Fruit fly (Drosophila melanogaster): ENCODE measurements around the gene Slc25A46b.

The Slc25A46b gene

DNA sequence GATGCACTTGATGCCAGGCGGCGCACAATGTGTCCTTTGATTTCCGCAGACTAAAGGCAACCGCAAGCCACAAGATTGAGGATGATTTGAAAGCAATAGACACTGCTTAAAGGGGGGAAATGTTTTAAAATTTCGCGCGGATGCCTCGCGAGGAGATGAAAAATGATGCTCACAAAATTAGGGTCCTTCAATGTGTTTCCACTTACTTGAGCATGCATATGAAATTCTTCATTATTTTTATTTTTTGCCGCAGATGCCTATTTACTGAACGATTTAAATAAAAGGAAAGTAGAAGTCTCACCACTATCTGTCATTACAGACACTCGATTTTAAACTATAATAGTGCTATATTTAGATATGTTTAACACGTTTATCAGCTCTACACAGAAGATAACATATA is at the start of gene Slc25A46b:
Slc25A46b (plus strand) TSS at position 301 of the 400 bp plus-strand sequence.
- TF ChIP-seq Myc (optimal IDR thresholded peaks at IDR 0.05) (no peak), psq (optimal IDR thresholded peaks at IDR 0.05) (no peak), h (optimal IDR thresholded peaks at IDR 0.05) (no peak), insv (optimal IDR thresholded peaks at IDR 0.05) (no peak), Sin3A (optimal IDR thresholded peaks at IDR 0.05) (no peak), ttk (optimal IDR thresholded peaks at IDR 0.05) (no peak)

DNA sequence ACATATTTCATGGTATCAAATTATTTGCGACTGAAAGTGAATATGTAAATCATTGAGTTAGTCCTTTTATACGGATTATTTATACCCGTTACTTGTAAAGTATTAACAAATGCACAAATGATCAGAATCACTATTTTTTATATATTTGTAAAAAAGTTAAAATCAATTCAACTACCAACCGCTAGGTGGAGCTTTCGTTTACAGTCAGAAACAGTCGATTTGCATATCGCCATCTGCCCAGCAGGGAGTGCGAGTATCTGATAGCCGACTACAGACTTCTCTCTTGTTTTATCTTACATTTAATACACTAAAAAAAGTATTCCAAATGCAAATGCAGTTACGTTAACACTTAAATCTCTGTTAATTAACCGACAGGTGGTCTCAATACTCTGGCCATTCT is 29.1 kb upstream of the Slc25A46b start:
- TF ChIP-seq Sin3A (optimal IDR thresholded peaks at IDR 0.05) (no peak), insv (optimal IDR thresholded peaks at IDR 0.05) (no peak), psq (optimal IDR thresholded peaks at IDR 0.05) (no peak), h (optimal IDR thresholded peaks at IDR 0.05) (no peak)

DNA sequence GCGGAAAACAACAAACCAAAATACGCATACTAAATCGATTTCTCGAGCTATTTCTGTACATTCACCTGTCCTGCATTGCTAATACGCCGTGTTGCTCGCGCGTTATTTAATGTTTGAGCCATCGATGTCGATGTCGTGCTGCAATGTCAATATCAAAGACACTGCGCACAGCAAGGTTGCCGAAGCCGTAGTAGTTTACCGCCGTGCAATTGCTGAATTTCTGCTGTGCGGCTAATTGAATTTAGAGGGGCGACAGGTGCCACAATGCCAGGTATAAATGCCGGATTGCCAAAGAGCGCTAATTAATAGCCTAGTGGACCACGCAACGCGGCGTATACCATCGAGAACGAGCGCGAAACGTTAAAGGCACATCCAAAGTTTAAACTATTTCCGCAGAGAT is 18.4 kb upstream of the Slc25A46b start, which contains the start of gene Arr1:
Arr1 (plus strand) TSS at position 301 of the 400 bp plus-strand sequence.
- TF ChIP-seq Myc (optimal IDR thresholded peaks at IDR 0.05) (no peak), psq (optimal IDR thresholded peaks at IDR 0.05) (no peak), insv (optimal IDR thresholded peaks at IDR 0.05) (no peak), Sin3A (optimal IDR thresholded peaks at IDR 0.05) (no peak), ttk (optimal IDR thresholded peaks at IDR 0.05) (no peak), h (optimal IDR thresholded peaks at IDR 0.05) (no peak)

DNA sequence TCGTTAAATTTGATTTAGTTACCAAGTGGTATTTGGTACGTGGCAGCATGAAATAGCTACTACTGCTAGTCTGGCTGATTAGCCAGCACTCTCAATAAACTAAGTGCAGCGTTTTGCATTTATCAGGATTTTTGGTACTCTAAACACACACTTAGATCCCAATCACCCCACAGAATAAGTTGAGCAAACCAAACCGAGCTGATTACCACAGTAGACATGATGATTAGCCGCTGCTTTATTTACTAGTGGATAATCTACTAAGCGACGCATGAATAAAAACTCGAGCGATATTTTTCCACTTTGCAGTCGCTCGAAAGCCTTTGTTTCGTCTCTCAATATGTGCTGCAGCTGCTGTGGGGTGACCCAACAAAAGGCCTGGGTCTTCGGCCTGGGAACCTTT is 15.0 kb upstream of the Slc25A46b start, which contains the start of gene ninaD:
ninaD (plus strand) TSS at position 301 of the 400 bp plus-strand sequence.
- TF ChIP-seq ttk (optimal IDR thresholded peaks at IDR 0.05) = no peak
- TF ChIP-seq Sin3A (optimal IDR thresholded peaks at IDR 0.05) = no peak
- no peak for TF ChIP-seq psq (optimal IDR thresholded peaks at IDR 0.05)
- no peak for TF ChIP-seq Myc (optimal IDR thresholded peaks at IDR 0.05)
- no peak for TF ChIP-seq insv (optimal IDR thresholded peaks at IDR 0.05)
- no peak for TF ChIP-seq h (optimal IDR thresholded peaks at IDR 0.05)

DNA sequence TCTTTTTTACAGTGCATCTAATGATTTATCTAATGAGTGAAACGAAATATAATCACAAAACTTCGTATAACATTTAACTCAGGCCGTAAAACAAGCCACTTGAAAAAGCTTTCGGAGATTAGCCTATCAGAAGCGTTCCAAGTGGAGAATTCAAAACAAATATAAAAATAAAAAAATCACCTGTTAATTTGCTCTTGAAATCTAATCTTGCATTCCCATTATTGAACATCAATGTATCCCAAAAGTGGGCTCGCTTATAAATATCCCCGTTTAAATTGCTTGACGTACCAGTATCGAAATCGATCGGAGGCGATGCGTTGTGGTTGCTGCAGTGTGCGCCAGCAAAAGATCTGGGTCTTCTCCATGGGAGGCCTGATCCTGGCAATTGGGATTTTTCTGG is 12.4 kb upstream of the Slc25A46b start, which contains the start of gene CG31741:
CG31741 (plus strand) TSS at position 301 of the 400 bp plus-strand sequence.
- no peak for TF ChIP-seq psq (optimal IDR thresholded peaks at IDR 0.05)
- TF ChIP-seq insv (optimal IDR thresholded peaks at IDR 0.05) = no peak
- TF ChIP-seq h (optimal IDR thresholded peaks at IDR 0.05) = no peak
- TF ChIP-seq Sin3A (optimal IDR thresholded peaks at IDR 0.05) = no peak
- no peak for TF ChIP-seq Myc (optimal IDR thresholded peaks at IDR 0.05)
- TF ChIP-seq ttk (optimal IDR thresholded peaks at IDR 0.05) = no peak

DNA sequence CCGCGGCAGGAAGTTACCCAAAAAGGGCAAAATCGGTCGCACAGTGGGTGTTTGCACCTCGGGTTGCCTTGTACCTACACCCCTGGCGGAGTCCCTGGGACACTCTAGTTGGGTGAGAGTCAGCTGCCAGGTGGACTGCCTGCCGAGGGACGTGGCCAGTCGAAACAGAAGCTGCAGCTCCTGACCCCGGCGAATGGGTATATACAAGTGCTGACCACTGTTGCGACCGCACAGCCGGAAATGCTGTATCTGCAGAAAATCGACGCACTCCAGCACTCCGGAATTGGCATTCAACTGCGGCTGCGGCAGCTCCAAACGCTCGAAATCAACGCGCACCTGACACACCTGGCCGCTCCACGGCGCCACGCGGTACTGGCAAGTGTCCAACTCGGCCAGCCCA is 4.7 kb upstream of the Slc25A46b start:
- no peak for TF ChIP-seq Sin3A (optimal IDR thresholded peaks at IDR 0.05)
- no peak for TF ChIP-seq h (optimal IDR thresholded peaks at IDR 0.05)
- no peak for TF ChIP-seq insv (optimal IDR thresholded peaks at IDR 0.05)
- TF ChIP-seq Myc (optimal IDR thresholded peaks at IDR 0.05) = no peak
- no peak for TF ChIP-seq psq (optimal IDR thresholded peaks at IDR 0.05)
- TF ChIP-seq ttk (optimal IDR thresholded peaks at IDR 0.05) = no peak

DNA sequence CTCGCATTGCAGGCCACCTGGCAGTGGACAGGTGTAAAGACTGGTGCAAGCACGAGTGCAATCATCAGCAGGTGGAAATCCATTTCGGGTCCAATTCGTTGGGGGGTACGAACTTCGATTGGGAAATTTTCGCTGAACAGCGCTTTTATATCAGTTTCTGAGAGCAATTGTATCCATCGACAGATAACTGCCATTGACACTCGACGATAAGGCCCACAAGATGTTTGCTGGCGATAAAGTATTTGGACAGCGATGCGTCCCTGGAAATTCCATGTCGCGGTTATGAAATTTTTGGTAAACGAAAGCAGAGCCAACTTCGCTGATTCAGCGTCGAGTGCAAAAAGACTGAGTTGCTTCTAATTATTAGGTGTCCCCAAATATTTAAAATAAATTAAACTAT is 4.2 kb upstream of the Slc25A46b start, which contains the start of gene CG15153:
CG15153 (minus strand) TSS at position 101 of the 400 bp plus-strand sequence.
- TF ChIP-seq insv (optimal IDR thresholded peaks at IDR 0.05) = no peak
- no peak for TF ChIP-seq psq (optimal IDR thresholded peaks at IDR 0.05)
- TF ChIP-seq h (optimal IDR thresholded peaks at IDR 0.05) = no peak
- TF ChIP-seq Sin3A (optimal IDR thresholded peaks at IDR 0.05) = no peak

DNA sequence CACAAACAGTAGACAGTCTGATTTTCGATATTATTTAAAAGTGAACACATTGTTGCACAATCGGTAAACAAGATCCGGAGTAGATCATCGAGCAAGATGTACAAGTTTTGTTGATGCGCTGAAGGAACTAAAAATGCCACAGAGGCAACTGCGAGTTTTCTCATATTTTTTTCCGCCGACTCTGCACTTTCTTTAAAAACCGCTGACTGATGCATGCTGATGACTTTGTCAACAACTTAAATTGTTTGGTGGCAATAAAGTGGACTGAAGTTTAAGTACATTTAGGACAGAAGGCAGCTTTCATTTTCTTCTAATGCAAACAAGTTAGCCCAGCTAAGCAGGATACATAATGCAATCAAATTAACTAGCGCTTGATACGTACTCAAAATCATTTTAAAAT is 16.1 kb downstream of the Slc25A46b start:
- TF ChIP-seq h (optimal IDR thresholded peaks at IDR 0.05) (no peak), psq (optimal IDR thresholded peaks at IDR 0.05) (no peak)

DNA sequence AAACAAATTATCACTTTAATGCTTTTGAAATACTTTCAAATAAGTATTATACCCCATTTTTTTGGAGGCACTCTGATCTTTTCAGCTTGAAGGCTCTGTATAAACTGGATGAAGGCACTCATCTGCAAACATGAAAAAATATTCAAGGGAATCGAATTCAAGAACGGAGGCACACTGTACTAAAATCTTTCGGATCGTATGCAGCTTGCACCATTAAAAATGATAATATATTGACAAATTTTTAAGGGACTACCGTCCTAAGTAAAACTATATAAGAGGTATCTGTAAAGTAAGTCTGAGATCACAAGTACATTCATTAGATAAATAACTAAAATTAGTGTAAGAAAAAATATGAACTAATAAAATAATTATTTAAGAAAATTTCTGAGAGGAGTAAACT is 16.7 kb downstream of the Slc25A46b start, which contains the start of gene CG44476:
CG44476 (minus strand) TSS at position 101 of the 400 bp plus-strand sequence.
- TF ChIP-seq ttk (optimal IDR thresholded peaks at IDR 0.05) (no peak), h (optimal IDR thresholded peaks at IDR 0.05) (no peak), psq (optimal IDR thresholded peaks at IDR 0.05) (no peak), insv (optimal IDR thresholded peaks at IDR 0.05) (no peak), Myc (optimal IDR thresholded peaks at IDR 0.05) (no peak), Sin3A (optimal IDR thresholded peaks at IDR 0.05) (no peak)

DNA sequence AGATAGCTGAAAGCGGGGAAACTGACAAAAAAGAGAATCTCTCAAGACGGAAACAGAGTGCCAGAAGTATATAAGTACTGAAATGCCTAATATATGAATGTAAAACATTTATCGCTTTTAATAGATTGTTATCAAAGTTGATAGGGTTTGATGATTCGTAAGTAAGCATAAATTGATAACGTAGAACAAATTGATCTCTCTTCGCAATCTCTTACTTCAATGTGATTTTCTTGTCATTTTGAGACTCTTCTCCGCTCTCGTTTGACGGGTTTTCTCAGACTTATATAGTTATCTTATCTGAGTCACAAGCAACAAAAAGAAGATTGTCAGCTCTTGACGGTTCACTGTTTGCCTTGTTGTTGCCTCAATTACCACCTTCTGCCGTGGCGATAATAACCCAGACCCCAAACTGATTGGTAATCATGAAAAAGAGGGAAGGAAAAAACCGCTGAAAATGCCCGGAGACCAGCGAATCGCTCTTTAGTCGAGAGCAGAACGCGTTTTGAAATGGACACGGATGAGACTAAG is 17.9 kb downstream of the Slc25A46b start, which contains the start of gene CG15152:
CG15152 (plus strand) TSS at position 372 of the 528 bp plus-strand sequence.
- TF ChIP-seq h (optimal IDR thresholded peaks at IDR 0.05) (no peak), ttk (optimal IDR thresholded peaks at IDR 0.05) (no peak), Sin3A (optimal IDR thresholded peaks at IDR 0.05) (no peak), psq (optimal IDR thresholded peaks at IDR 0.05) (no peak), insv (optimal IDR thresholded peaks at IDR 0.05) (no peak), Myc (optimal IDR thresholded peaks at IDR 0.05) (no peak)

DNA sequence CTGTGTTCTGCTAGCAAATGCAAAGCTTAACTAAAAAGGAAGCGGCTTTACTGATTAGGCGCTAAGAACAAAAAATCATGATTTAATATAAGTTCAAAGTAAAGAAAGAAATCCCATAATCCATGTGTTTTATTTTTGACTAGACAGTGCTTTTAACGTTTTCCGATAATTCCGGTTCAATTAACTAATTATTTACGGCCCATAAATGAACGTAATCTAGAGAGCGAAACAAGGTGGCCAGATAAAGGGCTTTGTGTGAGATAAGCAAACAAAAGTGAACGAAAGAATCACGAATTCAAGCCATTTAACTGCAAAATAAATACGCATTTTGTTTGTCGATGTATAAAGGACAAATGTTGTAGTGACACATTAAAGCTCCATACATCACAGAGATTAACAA is 18.7 kb downstream of the Slc25A46b start:
- TF ChIP-seq ttk (optimal IDR thresholded peaks at IDR 0.05) (no peak), Sin3A (optimal IDR thresholded peaks at IDR 0.05) (no peak), psq (optimal IDR thresholded peaks at IDR 0.05) (no peak), insv (optimal IDR thresholded peaks at IDR 0.05) (no peak), Myc (optimal IDR thresholded peaks at IDR 0.05) (no peak), h (optimal IDR thresholded peaks at IDR 0.05) (no peak)

DNA sequence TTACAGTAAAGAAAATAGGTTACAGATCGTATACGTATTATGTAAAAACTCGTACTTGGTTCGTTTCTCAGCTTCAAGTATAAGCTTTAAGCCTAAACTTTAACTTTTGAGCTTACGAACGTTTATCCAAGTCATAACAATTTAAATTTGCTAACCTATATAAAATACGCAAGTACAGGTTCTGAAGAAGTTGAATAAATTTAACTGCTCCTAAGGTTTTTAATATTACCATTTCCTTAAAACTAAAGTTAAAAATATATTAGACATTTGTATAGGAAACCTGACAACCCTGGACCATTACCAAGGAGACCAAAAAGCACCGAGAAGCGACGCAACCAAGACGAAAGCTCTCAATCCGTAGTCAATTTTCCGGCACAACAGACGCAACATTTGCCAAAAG is 23.3 kb downstream of the Slc25A46b start, which contains the start of gene CG5758:
CG5758 (plus strand) TSS at position 353 of the 400 bp plus-strand sequence.
- TF ChIP-seq Sin3A (optimal IDR thresholded peaks at IDR 0.05) = no peak
- TF ChIP-seq insv (optimal IDR thresholded peaks at IDR 0.05) = no peak
- TF ChIP-seq ttk (optimal IDR thresholded peaks at IDR 0.05) = no peak

Data from Kc167 (cell line).